Worm (Caenorhabditis elegans) whole organism, mixed stage, embryonic: ENCODE data around the gene htp-2.

Experiments used
- ceh-39 ChIP-seq: fragments of 150-350 bp; optimal IDR thresholded peaks from 2 replicates; lab custom pipeline; 2014; ENCODE audit warnings: missing biosample characterization, missing genetic modification characterization
- ces-1 ChIP-seq: fragments of 150-350 bp; optimal IDR thresholded peaks from 2 replicates; lab custom pipeline; 2014; ENCODE audit warnings: missing biosample characterization, missing genetic modification reagents, missing genetic modification characterization
- flh-1 ChIP-seq: fragments of 200-800 bp; sonication (Bioruptor generic); optimal IDR thresholded peaks from 2 replicates; lab custom pipeline; 2018; ENCODE audit warnings: mild to moderate bottlenecking, missing genetic modification characterization, moderate library complexity, missing compliant biosample characterization
- lin-13 ChIP-seq: fragments of 150-350 bp; optimal IDR thresholded peaks from 2 replicates; lab custom pipeline; 2014; ENCODE audit warnings: missing biosample characterization, missing genetic modification characterization
- mab-5 ChIP-seq: fragments of 150-350 bp; optimal IDR thresholded peaks from 2 replicates; lab custom pipeline; 2014; ENCODE audit warnings: missing biosample characterization, missing genetic modification characterization
- mep-1 ChIP-seq: fragments of 150-350 bp; optimal IDR thresholded peaks from 2 replicates; lab custom pipeline; 2017; ENCODE audit warnings: missing biosample characterization, missing genetic modification reagents, missing genetic modification characterization, inconsistent platforms
- nhr-12 ChIP-seq: fragments of 150-350 bp; optimal IDR thresholded peaks from 2 replicates; lab custom pipeline; 2014; ENCODE audit warnings: missing biosample characterization, missing genetic modification characterization
- nhr-237 ChIP-seq: fragments of 150-350 bp; optimal IDR thresholded peaks from 2 replicates; lab custom pipeline; 2014; ENCODE audit warnings: missing biosample characterization, missing genetic modification characterization
- pha-4 ChIP-seq: fragments of 150-350 bp; optimal IDR thresholded peaks from 2 replicates; lab custom pipeline; 2018; ENCODE audit warnings: missing biosample characterization, missing genetic modification reagents, missing genetic modification characterization
- snpc-4 ChIP-seq: fragments of 150-350 bp; optimal IDR thresholded peaks from 2 replicates; lab custom pipeline; 2014; ENCODE audit warnings: missing biosample characterization, missing genetic modification characterization
- unc-120 ChIP-seq: sonication (generic microtip); optimal IDR thresholded peaks from 2 replicates; lab custom pipeline; 2017; ENCODE audit warnings: missing genetic modification characterization, missing compliant biosample characterization; ENCODE audit not compliant: poor library complexity, severe bottlenecking
- unc-62 ChIP-seq: fragments of 150-350 bp; optimal IDR thresholded peaks from 2 replicates; lab custom pipeline; 2014; ENCODE audit warnings: missing biosample characterization, missing genetic modification reagents, missing genetic modification characterization

DNA sequence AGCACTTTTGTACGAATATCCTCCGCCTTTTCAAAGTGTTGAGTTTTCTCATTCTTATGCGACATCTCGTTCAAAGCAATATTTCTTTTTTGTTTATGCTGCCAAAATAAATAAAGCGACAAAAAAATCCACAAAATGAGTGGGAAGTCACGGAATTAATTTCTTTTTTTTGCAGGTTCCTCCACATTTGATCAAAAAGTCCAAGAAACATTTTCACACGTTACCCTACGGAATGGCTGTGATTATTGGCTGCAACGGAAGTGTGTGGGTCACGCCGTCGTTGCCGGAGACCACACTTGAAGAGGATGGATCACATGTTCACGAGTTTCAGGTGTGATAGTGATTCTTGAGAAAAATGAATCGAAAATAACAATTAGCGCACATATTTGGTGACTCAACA is 2.8 kb upstream of the htp-2 start, which contains the start of gene Y73B6BL.22:
- no peak for TF ChIP-seq nhr-237 (tag; lab: Kevin White, UChicago)
- TF ChIP-seq pha-4 (tag; lab: Kevin White, UChicago): no peak
- no peak for TF ChIP-seq flh-1 (GFP tag; lab: Kevin White, UChicago)
- TF ChIP-seq mab-5 (tag; lab: Kevin White, UChicago): no peak
- no peak for TF ChIP-seq lin-13 (tag; lab: Kevin White, UChicago)
- no peak for TF ChIP-seq mep-1 (tag; lab: Kevin White, UChicago)
- no peak for TF ChIP-seq unc-62 (GFP tag; lab: Kevin White, UChicago)
- no peak for TF ChIP-seq nhr-12 (tag; lab: Kevin White, UChicago)
- no peak for TF ChIP-seq ces-1
- TF ChIP-seq snpc-4 (tag; lab: Kevin White, UChicago): no peak
- no peak for TF ChIP-seq unc-120
- TF ChIP-seq ceh-39 (tag; lab: Kevin White, UChicago): no peak
